Fruit fly (Drosophila melanogaster) whole organism, embryonic: ENCODE results near the gene Kah.

Experiments used
- ATbp ChIP-seq: fragments of 200-800 bp; sonication (Bioruptor generic); optimal IDR thresholded peaks from 2 replicates; lab custom pipeline; 2017; ENCODE audit warnings: missing biosample characterization, mild to moderate bottlenecking, missing genetic modification characterization, missing genetic modification reagents
- BEAF-32 ChIP-seq: fragments of 200-800 bp; sonication (Bioruptor generic); optimal IDR thresholded peaks from 3 replicates; lab custom pipeline; 2017; ENCODE audit warnings: missing biosample characterization, missing genetic modification characterization, mild to moderate bottlenecking, moderate library complexity, missing genetic modification reagents
- Blimp-1 ChIP-seq: fragments of 200-800 bp; sonication (Bioruptor generic); optimal IDR thresholded peaks from 3 replicates; lab custom pipeline; 2018; ENCODE audit warnings: missing biosample characterization, missing genetic modification characterization, mild to moderate bottlenecking, moderate library complexity, missing genetic modification reagents
- CG10267 ChIP-seq: fragments of 200-800 bp; sonication (Bioruptor generic); optimal IDR thresholded peaks from 2 replicates; lab custom pipeline; 2018; ENCODE audit warnings: missing biosample characterization, mild to moderate bottlenecking, missing genetic modification characterization, moderate library complexity
- CG10959 ChIP-seq: fragments of 200-800 bp; sonication (Bioruptor generic); IDR thresholded peaks from 2 replicates; pipeline ENCODE4 v1.3.6; 2022; ENCODE audit warnings: missing biosample characterization, missing genetic modification characterization
- CG10979 ChIP-seq: fragments of 200-800 bp; sonication (Bioruptor generic); optimal IDR thresholded peaks from 2 replicates; lab custom pipeline; 2018; ENCODE audit warnings: missing biosample characterization, mild to moderate bottlenecking, missing genetic modification characterization, moderate library complexity
- CG12155 ChIP-seq: fragments of 200-800 bp; sonication (Bioruptor generic); optimal IDR thresholded peaks from 3 replicates; lab custom pipeline; 2016; ENCODE audit warnings: missing biosample characterization, missing genetic modification characterization
- CG12744 ChIP-seq: fragments of 200-800 bp; sonication (Bioruptor generic); optimal IDR thresholded peaks from 2 replicates; lab custom pipeline; 2016; ENCODE audit warnings: missing biosample characterization, missing genetic modification characterization
- CG12769 ChIP-seq: fragments of 200-800 bp; sonication (Bioruptor generic); optimal IDR thresholded peaks from 2 replicates; lab custom pipeline; 2019; ENCODE audit warnings: missing biosample characterization, mild to moderate bottlenecking, missing genetic modification characterization, moderate library complexity
- CG12942 ChIP-seq: fragments of 200-800 bp; sonication (Bioruptor generic); optimal IDR thresholded peaks from 3 replicates; lab custom pipeline; 2016; ENCODE audit warnings: missing biosample characterization, missing genetic modification characterization
- CG13775 ChIP-seq: fragments of 200-800 bp; sonication (Bioruptor generic); optimal IDR thresholded peaks from 3 replicates; lab custom pipeline; 2017; ENCODE audit warnings: missing biosample characterization, mild to moderate bottlenecking, missing genetic modification characterization
- CG14667 ChIP-seq: fragments of 200-800 bp; sonication (Bioruptor generic); IDR thresholded peaks from 2 replicates; pipeline ENCODE4 v1.3.6; 2022; ENCODE audit warnings: missing biosample characterization, missing genetic modification characterization
- CG1647 ChIP-seq: fragments of 200-800 bp; sonication (Bioruptor generic); optimal IDR thresholded peaks from 3 replicates; lab custom pipeline; 2016; ENCODE audit warnings: missing biosample characterization, missing genetic modification characterization
- CG16815 ChIP-seq: fragments of 200-800 bp; sonication (Bioruptor generic); optimal IDR thresholded peaks from 3 replicates; lab custom pipeline; 2017; ENCODE audit warnings: missing biosample characterization, mild to moderate bottlenecking, missing genetic modification characterization
- CG18476 ChIP-seq: fragments of 200-800 bp; sonication (Bioruptor generic); optimal IDR thresholded peaks from 2 replicates; lab custom pipeline; 2016; ENCODE audit warnings: missing biosample characterization, mild to moderate bottlenecking, missing genetic modification characterization
- CG18619 ChIP-seq: fragments of 200-800 bp; sonication (Bioruptor generic); optimal IDR thresholded peaks from 3 replicates; lab custom pipeline; 2017; ENCODE audit warnings: missing biosample characterization, mild to moderate bottlenecking, missing genetic modification characterization
- CG18764 ChIP-seq: fragments of 200-800 bp; sonication (Bioruptor generic); optimal IDR thresholded peaks from 3 replicates; lab custom pipeline; 2016; ENCODE audit warnings: missing biosample characterization, missing genetic modification characterization
- CG4282 ChIP-seq: fragments of 200-800 bp; sonication (Bioruptor generic); optimal IDR thresholded peaks from 2 replicates; lab custom pipeline; 2016; ENCODE audit warnings: missing biosample characterization, missing genetic modification characterization
- CG6683 ChIP-seq: fragments of 200-800 bp; sonication (Bioruptor generic); optimal IDR thresholded peaks from 2 replicates; lab custom pipeline; 2017; ENCODE audit warnings: missing biosample characterization, mild to moderate bottlenecking, missing genetic modification characterization, missing genetic modification reagents
- CG6791 ChIP-seq: fragments of 200-800 bp; sonication (Bioruptor generic); IDR thresholded peaks from 3 replicates; pipeline ENCODE4 v1.3.6; 2022; ENCODE audit warnings: missing biosample characterization, missing genetic modification characterization; ENCODE audit not compliant: partially characterized antibody
- CG6813 ChIP-seq: fragments of 200-800 bp; sonication (Bioruptor generic); optimal IDR thresholded peaks from 2 replicates; lab custom pipeline; 2017; ENCODE audit warnings: missing biosample characterization, missing genetic modification characterization, mild to moderate bottlenecking, moderate library complexity, missing genetic modification reagents
- CrebB ChIP-seq: fragments of 200-800 bp; sonication (Bioruptor generic); optimal IDR thresholded peaks from 3 replicates; lab custom pipeline; 2018; ENCODE audit warnings: missing biosample characterization, mild to moderate bottlenecking, missing genetic modification characterization
- Dll ChIP-seq: fragments of 200-800 bp; sonication (Bioruptor generic); IDR thresholded peaks from 4 replicates; pipeline ENCODE4 v1.3.6; 2022; ENCODE audit warnings: missing biosample characterization, missing genetic modification characterization; ENCODE audit not compliant: partially characterized antibody
- H15 ChIP-seq: fragments of 200-800 bp; sonication (Bioruptor generic); IDR thresholded peaks from 3 replicates; pipeline ENCODE4 v1.3.6; 2022; ENCODE audit warnings: missing biosample characterization, missing genetic modification characterization
- Hr78 ChIP-seq, 2 experiments: fragments of 200-800 bp in 1 of 2; fragments of >200 bp in 1 of 2; sonication (Bioruptor generic) in 1 of 2; optimal IDR thresholded peaks; 2 replicates each; lab custom pipeline; 2017 to 2019; ENCODE audit warnings: missing biosample characterization in 2 of 2, missing genetic modification characterization in 2 of 2, mild to moderate bottlenecking in 1 of 2, moderate library complexity in 1 of 2
- MESR4 ChIP-seq: fragments of 200-800 bp; sonication (Bioruptor generic); optimal IDR thresholded peaks from 2 replicates; lab custom pipeline; 2018; ENCODE audit warnings: missing biosample characterization, mild to moderate bottlenecking, missing genetic modification characterization, moderate library complexity
- Oli ChIP-seq: fragments of 200-800 bp; sonication (Bioruptor generic); optimal IDR thresholded peaks from 2 replicates; lab custom pipeline; 2018; ENCODE audit warnings: missing biosample characterization, mild to moderate bottlenecking, missing genetic modification characterization, moderate library complexity
- Sox100B ChIP-seq: fragments of 200-800 bp; sonication (Bioruptor generic); optimal IDR thresholded peaks from 3 replicates; lab custom pipeline; 2018; ENCODE audit warnings: missing biosample characterization, mild to moderate bottlenecking, missing genetic modification characterization
- bbx ChIP-seq: fragments of 200-800 bp; sonication (Bioruptor generic); IDR thresholded peaks from 2 replicates; pipeline ENCODE4 v1.3.6; 2022; ENCODE audit warnings: missing biosample characterization, missing genetic modification characterization; ENCODE audit not compliant: partially characterized antibody
- bigmax ChIP-seq: fragments of 200-800 bp; sonication (Bioruptor generic); optimal IDR thresholded peaks from 2 replicates; lab custom pipeline; 2018; ENCODE audit warnings: missing biosample characterization, mild to moderate bottlenecking, missing genetic modification characterization
- bowl ChIP-seq: fragments of 200-800 bp; sonication (Bioruptor generic); IDR thresholded peaks from 2 replicates; pipeline ENCODE4 v1.3.6; 2022; ENCODE audit warnings: missing biosample characterization, missing genetic modification characterization
- cad ChIP-seq: fragments of >200 bp; optimal IDR thresholded peaks from 2 replicates; lab custom pipeline; 2017; ENCODE audit warnings: missing biosample characterization, missing genetic modification characterization
- crol ChIP-seq: fragments of 200-800 bp; sonication (Bioruptor generic); IDR thresholded peaks from 2 replicates; pipeline ENCODE4 v1.3.6; 2022; ENCODE audit warnings: missing biosample characterization, missing genetic modification characterization
- ems ChIP-seq: fragments of 200-800 bp; sonication (Bioruptor generic); optimal IDR thresholded peaks from 3 replicates; lab custom pipeline; 2016; ENCODE audit warnings: missing biosample characterization, missing genetic modification characterization
- fu2 ChIP-seq: fragments of 200-800 bp; sonication (Bioruptor generic); optimal IDR thresholded peaks from 2 replicates; lab custom pipeline; 2016; ENCODE audit warnings: missing biosample characterization, missing genetic modification characterization
- gro ChIP-seq: fragments of 200-800 bp; sonication (Bioruptor generic); optimal IDR thresholded peaks from 2 replicates; lab custom pipeline; 2016; ENCODE audit warnings: missing biosample characterization, missing genetic modification characterization
- ham ChIP-seq: fragments of 200-800 bp; sonication (Bioruptor generic); IDR thresholded peaks from 2 replicates; pipeline ENCODE4 v1.3.6; 2022; ENCODE audit warnings: missing biosample characterization, missing genetic modification characterization
- hth ChIP-seq: fragments of >200 bp; optimal IDR thresholded peaks from 2 replicates; lab custom pipeline; 2017; ENCODE audit warnings: inconsistent platforms
- ind ChIP-seq: fragments of 200-800 bp; sonication (Bioruptor generic); optimal IDR thresholded peaks from 3 replicates; lab custom pipeline; 2016; ENCODE audit warnings: missing biosample characterization, missing genetic modification characterization
- inv ChIP-seq: fragments of 200-800 bp; sonication (Bioruptor generic); IDR thresholded peaks from 2 replicates; pipeline ENCODE4 v1.3.6; 2022; ENCODE audit warnings: missing biosample characterization, missing genetic modification characterization; ENCODE audit not compliant: partially characterized antibody
- jumu ChIP-seq: fragments of 200-800 bp; sonication (Bioruptor generic); optimal IDR thresholded peaks from 3 replicates; lab custom pipeline; 2016; ENCODE audit warnings: missing biosample characterization, missing genetic modification characterization
- lmd ChIP-seq: fragments of 200-800 bp; sonication (Bioruptor generic); IDR thresholded peaks from 2 replicates; pipeline ENCODE4 v1.3.6; 2022; ENCODE audit warnings: missing biosample characterization, missing genetic modification characterization
- nom ChIP-seq: fragments of 200-800 bp; sonication (Bioruptor generic); optimal IDR thresholded peaks from 2 replicates; lab custom pipeline; 2017; ENCODE audit warnings: missing biosample characterization, missing genetic modification characterization, mild to moderate bottlenecking, moderate library complexity, missing genetic modification reagents
- tll ChIP-seq, 2 experiments: fragments of 200-800 bp in 1 of 2; fragments of >200 bp in 1 of 2; sonication (Bioruptor generic) in 1 of 2; optimal IDR thresholded peaks; 2 replicates each; lab custom pipeline; 2017 to 2019; ENCODE audit warnings: missing biosample characterization in 2 of 2, missing genetic modification characterization in 2 of 2, mild to moderate bottlenecking in 1 of 2, moderate library complexity in 1 of 2
- tna ChIP-seq: fragments of 200-800 bp; sonication (Bioruptor generic); IDR thresholded peaks from 2 replicates; pipeline ENCODE4 v1.3.6; 2022; ENCODE audit warnings: missing biosample characterization, missing genetic modification characterization; ENCODE audit not compliant: partially characterized antibody
- tup ChIP-seq: fragments of 200-800 bp; sonication (Bioruptor generic); optimal IDR thresholded peaks from 2 replicates; lab custom pipeline; 2016; ENCODE audit warnings: missing biosample characterization, mild to moderate bottlenecking, missing genetic modification characterization, moderate library complexity
- twi ChIP-seq: fragments of 200-800 bp; optimal IDR thresholded peaks from 2 replicates; lab custom pipeline; 2019; ENCODE audit warnings: missing biosample characterization, mild to moderate bottlenecking, missing genetic modification characterization, moderate library complexity
- vnd ChIP-seq: fragments of 200-800 bp; sonication (Bioruptor generic); IDR thresholded peaks from 3 replicates; pipeline ENCODE4 v1.3.6; 2022; ENCODE audit warnings: missing biosample characterization, missing genetic modification characterization; ENCODE audit not compliant: partially characterized antibody

Kah gene

DNA sequence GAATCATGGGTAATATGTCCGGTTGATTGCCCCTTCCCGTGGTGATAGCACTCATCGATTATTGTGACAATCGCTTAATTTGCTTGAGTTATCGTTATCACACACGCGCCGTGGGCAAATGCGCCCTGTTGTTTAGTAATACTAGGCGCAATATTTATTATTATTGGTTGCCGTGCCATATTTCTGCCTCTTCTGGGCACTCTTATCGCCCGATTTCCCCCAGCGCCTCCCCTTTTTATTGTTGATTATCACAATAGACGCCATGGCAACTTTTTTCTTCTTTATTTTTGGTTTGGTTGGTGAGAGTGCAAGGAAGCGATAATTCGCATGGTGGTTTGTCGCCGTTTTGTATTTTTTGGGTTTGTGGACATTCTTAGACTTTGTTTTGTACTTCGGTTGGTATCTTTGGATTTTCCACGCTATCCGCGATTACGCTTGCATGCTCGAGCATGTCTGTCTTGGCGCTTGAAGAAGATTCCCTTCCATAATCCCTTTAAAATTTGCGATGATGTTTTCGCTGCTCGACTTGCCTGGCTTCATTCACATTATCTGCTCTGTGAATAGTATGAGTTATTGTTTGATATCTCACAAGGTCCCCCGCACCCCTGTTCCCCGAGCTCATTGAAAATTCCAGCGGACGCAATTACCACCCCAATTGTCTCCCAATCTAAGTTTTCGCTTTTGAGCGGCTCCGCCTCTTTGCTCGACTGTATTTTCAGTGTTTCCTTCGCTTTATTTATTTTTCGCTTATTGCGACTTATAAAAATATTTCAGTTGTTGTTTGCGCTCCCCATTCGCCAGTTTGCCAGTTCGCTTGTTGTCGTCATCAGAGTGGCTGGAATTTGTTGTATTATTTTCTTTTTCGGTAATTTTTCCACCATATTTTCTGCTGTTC lies 40.5 kb downstream of the Kah start (continued):
- no peak for TF ChIP-seq tup (GFP tag; lab: Kevin White, UChicago)
- no peak for TF ChIP-seq gro (GFP tag; lab: Kevin White, UChicago)
- peak; percentile 34 for TF ChIP-seq CG6813 (GFP tag; lab: Kevin White, UChicago)
- no peak for TF ChIP-seq CG18476 (GFP tag; lab: Kevin White, UChicago)
- no peak for TF ChIP-seq hth (lab: Kevin White, UChicago)
- TF ChIP-seq CG12744 (GFP tag; lab: Kevin White, UChicago): no peak
- TF ChIP-seq fu2 (GFP tag; lab: Kevin White, UChicago): no peak
- no peak for TF ChIP-seq CG10959
- no peak for TF ChIP-seq tll (GFP tag; optimal IDR thresholded peaks at IDR 0.05; lab: Kevin White, UChicago)
- TF ChIP-seq jumu (GFP tag; lab: Kevin White, UChicago): no peak
- TF ChIP-seq cad (GFP tag; lab: Kevin White, UChicago): no peak
- no peak for TF ChIP-seq CG12942 (GFP tag; lab: Kevin White, UChicago)
- no peak for TF ChIP-seq bowl (GFP tag; lab: Robert Waterston, UW)
- peak; percentile 42; the same call in 1 of the 4 replicates for TF ChIP-seq Dll (GFP tag; lab: Robert Waterston, UW)
- TF ChIP-seq crol: peak; percentile 74
- peak; percentile 11 for TF ChIP-seq CG12769 (tag; lab: Kevin White, UChicago)
- no peak for TF ChIP-seq CG14667 (GFP tag; lab: Robert Waterston, UW)
- TF ChIP-seq tna (GFP tag; lab: Robert Waterston, UW): no peak
- no peak for TF ChIP-seq CG4282
- TF ChIP-seq ATbp (GFP tag; lab: Kevin White, UChicago): no peak
- TF ChIP-seq MESR4 (GFP tag; lab: Kevin White, UChicago): no peak
- no peak for TF ChIP-seq CrebB (tag; lab: Kevin White, UChicago)
- no peak for TF ChIP-seq Sox100B (GFP tag; lab: Kevin White, UChicago)
- no peak for TF ChIP-seq CG16815 (GFP tag; lab: Kevin White, UChicago)
- TF ChIP-seq H15: no peak
- no peak for TF ChIP-seq twi (tag; lab: Kevin White, UChicago)
- no peak for TF ChIP-seq ind (GFP tag; lab: Kevin White, UChicago)
- no peak for TF ChIP-seq CG12155 (GFP tag; lab: Kevin White, UChicago)
- TF ChIP-seq nom (GFP tag; lab: Kevin White, UChicago): peak; percentile 23
- TF ChIP-seq Oli (tag; lab: Kevin White, UChicago): no peak
- TF ChIP-seq CG6683 (GFP tag; lab: Kevin White, UChicago): no peak
- no peak for TF ChIP-seq lmd (GFP tag; lab: Robert Waterston, UW)
- no peak for TF ChIP-seq bigmax
- TF ChIP-seq CG10979 (tag; lab: Kevin White, UChicago): no peak
- TF ChIP-seq inv (GFP tag; lab: Robert Waterston, UW): no peak
- no peak for TF ChIP-seq vnd (GFP tag; lab: Robert Waterston, UW)
- no peak for TF ChIP-seq CG18619
- TF ChIP-seq ham (GFP tag; lab: Robert Waterston, UW): no peak
- no peak for TF ChIP-seq ems
- TF ChIP-seq CG1647 (GFP tag; lab: Kevin White, UChicago): no peak
- no peak for TF ChIP-seq CG10267 (tag; lab: Kevin White, UChicago)
- no peak for TF ChIP-seq BEAF-32 (GFP tag; lab: Kevin White, UChicago)
- TF ChIP-seq CG6791 (GFP tag; lab: Robert Waterston, UW): no peak
- TF ChIP-seq bbx (GFP tag; lab: Robert Waterston, UW): peak; percentile 35; the same call in 1 of the 2 replicates
- no peak for TF ChIP-seq CG18764 (GFP tag; lab: Kevin White, UChicago)
- TF ChIP-seq CG13775: no peak
- TF ChIP-seq Hr78 (GFP tag; optimal IDR thresholded peaks at IDR 0.05; lab: Kevin White, UChicago): no peak
- TF ChIP-seq Blimp-1 (GFP tag; lab: Kevin White, UChicago): no peak
